Worm (Caenorhabditis elegans) whole organism, young adult: ENCODE measurements around the gene F20B6.4.

Source experiments
- B0261.1 ChIP-seq: sonication (generic microtip); optimal IDR thresholded peaks from 2 replicates; lab custom pipeline; 2016; ENCODE audit warnings: mild to moderate bottlenecking, missing genetic modification characterization, moderate library complexity, missing compliant biosample characterization
- C06A6.2 ChIP-seq: fragments of 200-800 bp; sonication (Bioruptor generic); conservative IDR thresholded peaks from 2 replicates; pipeline ENCODE4 v1.3.6; 2022; ENCODE audit warnings: missing genetic modification characterization, missing compliant biosample characterization
- C17E4.6 ChIP-seq: fragments of 200-800 bp; sonication (Bioruptor generic); IDR thresholded peaks from 2 replicates; pipeline ENCODE4 v1.3.6; 2022; ENCODE audit warnings: missing genetic modification reagents, missing genetic modification characterization, missing compliant biosample characterization
- F10E7.11 ChIP-seq: sonication (generic microtip); optimal IDR thresholded peaks from 2 replicates; lab custom pipeline; 2017; ENCODE audit warnings: mild to moderate bottlenecking, missing genetic modification characterization, moderate library complexity, missing compliant biosample characterization
- F52B5.7 ChIP-seq: sonication (generic microtip); optimal IDR thresholded peaks from 2 replicates; lab custom pipeline; 2016; ENCODE audit warnings: mild to moderate bottlenecking, missing genetic modification characterization, missing compliant biosample characterization
- F55B11.4 ChIP-seq: sonication (generic microtip); optimal IDR thresholded peaks from 2 replicates; lab custom pipeline; 2016; ENCODE audit warnings: missing compliant biosample characterization, missing genetic modification characterization, borderline replicate concordance; ENCODE audit not compliant: insufficient read depth
- K11D2.4 ChIP-seq: fragments of 200-800 bp; sonication (Bioruptor generic); IDR thresholded peaks from 2 replicates; pipeline ENCODE4 v1.3.6; 2022; ENCODE audit warnings: missing genetic modification reagents, missing genetic modification characterization, missing compliant biosample characterization
- ZK185.1 ChIP-seq: sonication (generic microtip); optimal IDR thresholded peaks from 2 replicates; lab custom pipeline; 2016; ENCODE audit warnings: mild to moderate bottlenecking, missing genetic modification characterization, missing compliant biosample characterization; ENCODE audit not compliant: poor library complexity, severe bottlenecking
- aptf-2 ChIP-seq: fragments of 200-800 bp; sonication (Bioruptor generic); conservative IDR thresholded peaks from 2 replicates; pipeline ENCODE4 v1.3.6; 2022; ENCODE audit warnings: missing genetic modification reagents, missing genetic modification characterization, missing compliant biosample characterization
- aptf-3 ChIP-seq: fragments of 200-800 bp; sonication (Bioruptor generic); IDR thresholded peaks from 2 replicates; pipeline ENCODE4 v1.3.6; 2022; ENCODE audit warnings: missing genetic modification characterization, missing compliant biosample characterization
- atf-7 ChIP-seq: sonication (generic microtip); optimal IDR thresholded peaks from 2 replicates; lab custom pipeline; 2017; ENCODE audit warnings: mild to moderate bottlenecking, missing genetic modification characterization, missing compliant biosample characterization
- athp-1 ChIP-seq: sonication (generic microtip); optimal IDR thresholded peaks from 2 replicates; lab custom pipeline; 2017; ENCODE audit warnings: mild to moderate bottlenecking, missing genetic modification characterization, missing compliant biosample characterization
- attf-3 ChIP-seq: fragments of 200-800 bp; sonication (Bioruptor generic); conservative IDR thresholded peaks from 2 replicates; pipeline ENCODE4 v1.3.6; 2022; ENCODE audit warnings: missing genetic modification reagents, missing genetic modification characterization, missing compliant biosample characterization
- attf-5 ChIP-seq: fragments of 200-800 bp; sonication (Bioruptor generic); optimal IDR thresholded peaks from 2 replicates; lab custom pipeline; 2018; ENCODE audit warnings: mild to moderate bottlenecking, missing genetic modification characterization, missing compliant biosample characterization
- attf-6 ChIP-seq: fragments of 200-800 bp; sonication (Bioruptor generic); IDR thresholded peaks from 2 replicates; pipeline ENCODE4 v1.3.6; 2022; ENCODE audit warnings: missing genetic modification reagents, missing genetic modification characterization, missing compliant biosample characterization
- bed-2 ChIP-seq: fragments of 200-800 bp; sonication (Bioruptor generic); IDR thresholded peaks from 2 replicates; pipeline ENCODE4 v1.3.6; 2022; ENCODE audit warnings: missing genetic modification reagents, missing genetic modification characterization, missing compliant biosample characterization
- ceh-91 ChIP-seq: fragments of 200-800 bp; sonication (Bioruptor generic); IDR thresholded peaks from 2 replicates; pipeline ENCODE4 v1.3.6; 2022; ENCODE audit warnings: missing genetic modification reagents, missing genetic modification characterization, missing compliant biosample characterization
- die-1 ChIP-seq: sonication (generic microtip); optimal IDR thresholded peaks from 2 replicates; lab custom pipeline; 2016; ENCODE audit warnings: missing genotype, mild to moderate bottlenecking, missing genetic modification characterization, missing compliant biosample characterization
- dox-1 ChIP-seq: fragments of 200-800 bp; sonication (Bioruptor generic); IDR thresholded peaks from 2 replicates; pipeline ENCODE4 v1.3.6; 2022; ENCODE audit warnings: missing genetic modification reagents, missing genetic modification characterization, missing compliant biosample characterization
- dpff-1 ChIP-seq: sonication (generic microtip); optimal IDR thresholded peaks from 2 replicates; lab custom pipeline; 2017; ENCODE audit warnings: mild to moderate bottlenecking, missing genetic modification characterization, missing compliant biosample characterization
- efl-1 ChIP-seq: fragments of 150-350 bp; optimal IDR thresholded peaks from 2 replicates; lab custom pipeline; 2014; ENCODE audit warnings: missing biosample characterization, missing genetic modification reagents, missing genetic modification characterization
- egl-18 ChIP-seq: fragments of 200-800 bp; sonication (Bioruptor generic); IDR thresholded peaks from 2 replicates; pipeline ENCODE4 v1.3.6; 2022; ENCODE audit warnings: missing genetic modification reagents, missing genetic modification characterization, missing compliant biosample characterization
- ets-4 ChIP-seq: fragments of 200-800 bp; sonication (Bioruptor generic); optimal IDR thresholded peaks from 2 replicates; lab custom pipeline; 2018; ENCODE audit warnings: mild to moderate bottlenecking, missing genetic modification characterization, missing compliant biosample characterization
- fkh-3 ChIP-seq: sonication (generic microtip); optimal IDR thresholded peaks from 2 replicates; lab custom pipeline; 2016; ENCODE audit warnings: mild to moderate bottlenecking, missing genetic modification characterization, missing compliant biosample characterization
- hlh-12 ChIP-seq: sonication (generic microtip); optimal IDR thresholded peaks from 2 replicates; lab custom pipeline; 2016; ENCODE audit warnings: missing genetic modification characterization, missing compliant biosample characterization
- hlh-26 ChIP-seq: fragments of 200-800 bp; sonication (Bioruptor generic); conservative IDR thresholded peaks from 2 replicates; pipeline ENCODE4 v1.3.6; 2022; ENCODE audit warnings: missing genetic modification reagents, missing genetic modification characterization, missing compliant biosample characterization
- lsl-1 ChIP-seq: fragments of 200-800 bp; sonication (Bioruptor generic); optimal IDR thresholded peaks from 2 replicates; lab custom pipeline; 2018; ENCODE audit warnings: mild to moderate bottlenecking, missing genetic modification characterization, moderate library complexity, missing compliant biosample characterization
- madf-3 ChIP-seq: fragments of 200-800 bp; sonication (Bioruptor generic); IDR thresholded peaks from 2 replicates; pipeline ENCODE4 v1.3.6; 2022; ENCODE audit warnings: missing genetic modification reagents, missing genetic modification characterization, missing compliant biosample characterization
- mel-28 ChIP-seq: sonication (generic microtip); optimal IDR thresholded peaks from 2 replicates; lab custom pipeline; 2016; ENCODE audit warnings: borderline replicate concordance, mild to moderate bottlenecking, missing genetic modification characterization, missing compliant biosample characterization
- mxl-1 ChIP-seq: sonication (generic microtip); optimal IDR thresholded peaks from 2 replicates; lab custom pipeline; 2016; ENCODE audit warnings: missing genetic modification characterization, missing compliant biosample characterization
- nfya-2 ChIP-seq: fragments of 200-800 bp; sonication (Bioruptor generic); IDR thresholded peaks from 2 replicates; pipeline ENCODE4 v1.3.6; 2022; ENCODE audit warnings: missing genetic modification reagents, missing genetic modification characterization, missing compliant biosample characterization
- nfyb-1 ChIP-seq: fragments of 200-800 bp; sonication (Bioruptor generic); IDR thresholded peaks from 2 replicates; pipeline ENCODE4 v1.3.6; 2022; ENCODE audit warnings: missing genetic modification reagents, missing genetic modification characterization, missing compliant biosample characterization
- nhr-27 ChIP-seq: fragments of 200-800 bp; sonication (Bioruptor generic); optimal IDR thresholded peaks from 2 replicates; lab custom pipeline; 2018; ENCODE audit warnings: mild to moderate bottlenecking, missing genetic modification characterization, moderate library complexity, missing compliant biosample characterization
- pha-4 ChIP-seq: fragments of 150-350 bp; sonication (generic microtip); optimal IDR thresholded peaks from 2 replicates; lab custom pipeline; 2014; ENCODE audit warnings: missing biosample characterization, missing genetic modification reagents, missing genetic modification characterization
- rec-8 ChIP-seq, 2 experiments: sonication (generic microtip); optimal IDR thresholded peaks; 2 replicates each; lab custom pipeline; 2016; ENCODE audit warnings: mild to moderate bottlenecking in 2 of 2, missing genetic modification characterization in 2 of 2, missing genetic modification reagents in 2 of 2, missing genotype in 2 of 2, missing biosample characterization in 1 of 2, missing compliant biosample characterization in 1 of 2, moderate library complexity in 1 of 2
- rpc-1 ChIP-seq, 2 experiments: fragments of 150-350 bp in 1 of 2; sonication (generic microtip) in 1 of 2; optimal IDR thresholded peaks; 2 replicates each; lab custom pipeline; 2014 to 2018; ENCODE audit warnings: missing biosample characterization in 1 of 2, missing genetic modification characterization in 1 of 2, missing genetic modification reagents in 1 of 2, missing genotype in 1 of 2
- sea-2 ChIP-seq: fragments of 200-800 bp; sonication (Bioruptor generic); IDR thresholded peaks from 2 replicates; pipeline ENCODE4 v1.3.6; 2022; ENCODE audit warnings: missing genetic modification characterization, missing compliant biosample characterization
- snpc-1.3 ChIP-seq: sonication (generic microtip); optimal IDR thresholded peaks from 2 replicates; lab custom pipeline; 2017; ENCODE audit warnings: missing genetic modification characterization, mild to moderate bottlenecking, missing compliant biosample characterization, antibody characterized with exemption, moderate library complexity, missing genotype, missing genetic modification reagents; ENCODE audit not compliant: insufficient read depth
- snpc-3.4 ChIP-seq: sonication (generic microtip); optimal IDR thresholded peaks from 2 replicates; lab custom pipeline; 2017; ENCODE audit warnings: missing genetic modification characterization, mild to moderate bottlenecking, missing compliant biosample characterization, antibody characterized with exemption, moderate library complexity, missing genotype, missing genetic modification reagents
- somi-1 ChIP-seq: fragments of 200-800 bp; sonication (Bioruptor generic); optimal IDR thresholded peaks from 2 replicates; lab custom pipeline; 2018; ENCODE audit warnings: mild to moderate bottlenecking, missing genetic modification characterization, missing compliant biosample characterization
- tbp1 ChIP-seq: fragments of 200-800 bp; sonication (Bioruptor generic); optimal IDR thresholded peaks from 2 replicates; lab custom pipeline; 2018; ENCODE audit warnings: mild to moderate bottlenecking, missing genetic modification characterization, missing compliant biosample characterization
- unc-130 ChIP-seq: sonication (generic microtip); optimal IDR thresholded peaks from 2 replicates; lab custom pipeline; 2016; ENCODE audit warnings: missing genetic modification reagents, missing genetic modification characterization, missing compliant biosample characterization
- unc-62 ChIP-seq: fragments of 150-350 bp; optimal IDR thresholded peaks from 2 replicates; lab custom pipeline; 2014; ENCODE audit warnings: missing biosample characterization, missing genetic modification reagents, missing genetic modification characterization
- ztf-18 ChIP-seq: sonication (generic microtip); optimal IDR thresholded peaks from 2 replicates; lab custom pipeline; 2016; ENCODE audit warnings: missing genotype, mild to moderate bottlenecking, missing genetic modification characterization, missing compliant biosample characterization
- ztf-25 ChIP-seq: fragments of 200-800 bp; sonication (Bioruptor generic); IDR thresholded peaks from 2 replicates; pipeline ENCODE4 v1.3.6; 2022; ENCODE audit warnings: missing genetic modification reagents, missing genetic modification characterization, missing compliant biosample characterization
- ztf-28 ChIP-seq: fragments of 200-800 bp; sonication (Bioruptor generic); IDR thresholded peaks from 2 replicates; pipeline ENCODE4 v1.3.6; 2022; ENCODE audit warnings: missing genetic modification reagents, missing genetic modification characterization, missing compliant biosample characterization
- ztf-3 ChIP-seq: fragments of 200-800 bp; sonication (Bioruptor generic); optimal IDR thresholded peaks from 2 replicates; lab custom pipeline; 2018; ENCODE audit warnings: mild to moderate bottlenecking, missing genetic modification characterization, missing compliant biosample characterization

F20B6.4 gene

DNA sequence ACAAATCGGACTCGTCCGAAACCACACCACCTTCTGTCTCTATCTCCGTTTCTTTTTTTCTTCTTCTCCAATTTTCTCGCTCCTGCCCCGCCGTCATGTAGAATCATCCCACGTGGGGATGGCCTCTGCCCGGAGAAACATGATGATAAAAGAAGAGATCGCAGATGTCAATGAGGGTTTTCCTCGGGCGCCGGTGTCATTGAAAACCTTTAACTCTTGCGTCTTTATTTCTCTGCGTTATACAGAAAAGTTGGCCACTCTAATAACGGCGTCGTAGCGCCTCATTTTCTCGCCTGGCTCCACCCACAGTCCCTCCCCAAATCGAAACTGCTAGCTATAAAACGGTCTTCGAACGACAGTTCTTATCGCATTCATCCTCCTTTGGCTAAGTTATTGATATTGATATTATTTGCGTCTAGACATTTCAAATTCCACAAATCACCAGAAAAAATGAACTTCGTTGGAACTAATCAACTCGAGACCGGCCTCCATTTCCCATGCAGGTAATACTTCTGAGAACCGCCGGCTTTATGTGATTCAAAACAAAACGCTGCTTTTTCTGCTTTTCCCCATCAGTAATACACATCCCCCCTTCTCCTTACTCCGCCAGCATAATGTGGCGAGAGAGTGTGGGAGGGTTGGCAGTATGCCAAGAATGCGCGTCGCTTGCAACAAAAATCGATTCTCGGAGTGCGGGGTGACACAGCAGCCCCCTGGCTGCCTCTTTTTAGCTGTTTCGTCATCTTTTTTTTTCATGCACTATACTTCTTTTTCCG lies 51.1 kb downstream of the F20B6.4 start (continued):
- TF ChIP-seq fkh-3 (tag; lab: Kevin White, UChicago) (no peak), unc-130 (no peak), athp-1 (tag; lab: Kevin White, UChicago) (no peak), C17E4.6 (no peak), attf-6 (GFP tag; lab: Robert Waterston, UW) (no peak; the same call in 1 of the 2 replicates), attf-5 (GFP tag; lab: Kevin White, UChicago) (no peak), F10E7.11 (no peak), sea-2 (peak; percentile 53; the same call in 1 of the 2 replicates), snpc-1.3 (tag; lab: Kevin White, UChicago) (no peak), efl-1 (GFP tag; lab: Kevin White, UChicago) (no peak), pha-4 (tag; lab: Kevin White, UChicago) (no peak), K11D2.4 (peak; percentile 81), hlh-12 (no peak), C06A6.2 (GFP tag; lab: Robert Waterston, UW) (peak; percentile 58), ets-4 (GFP tag; lab: Kevin White, UChicago) (no peak), madf-3 (GFP tag; lab: Robert Waterston, UW) (no peak), hlh-26 (GFP tag; lab: Robert Waterston, UW) (no peak), bed-2 (GFP tag; lab: Robert Waterston, UW) (no peak), die-1 (tag; lab: Kevin White, UChicago) (no peak), ztf-25 (GFP tag; lab: Robert Waterston, UW) (peak; percentile 43; the same call in 1 of the 2 replicates), egl-18 (GFP tag; lab: Robert Waterston, UW) (no peak), dpff-1 (tag; lab: Kevin White, UChicago) (no peak), mel-28 (tag; lab: Kevin White, UChicago) (no peak), ztf-18 (tag; lab: Kevin White, UChicago) (no peak), snpc-3.4 (no peak), aptf-3 (0 out of 2 replicates have a peak, but pooled peaks have one; percentile 13), atf-7 (peak; percentile 57), dox-1 (GFP tag; lab: Robert Waterston, UW) (peak; percentile 35), mxl-1 (tag; lab: Kevin White, UChicago) (no peak), rpc-1 (optimal IDR thresholded peaks at IDR 0.05; lab: Kevin White, UChicago) (no peak), rpc-1 (tag; optimal IDR thresholded peaks at IDR 0.05; lab: Kevin White, UChicago) (no peak), nfyb-1 (peak; percentile 51), ztf-28 (GFP tag; lab: Robert Waterston, UW) (no peak), F52B5.7 (tag; lab: Kevin White, UChicago) (no peak), lsl-1 (no peak), ceh-91 (no peak), nfya-2 (no peak), ztf-3 (GFP tag; lab: Kevin White, UChicago) (no peak), somi-1 (GFP tag; lab: Kevin White, UChicago) (no peak), rec-8 (tag; optimal IDR thresholded peaks at IDR 0.05; lab: Kevin White, UChicago) (no peak), attf-3 (no peak), ZK185.1 (tag; lab: Kevin White, UChicago) (no peak), nhr-27 (tag; lab: Kevin White, UChicago) (no peak), tbp1 (GFP tag; lab: Kevin White, UChicago) (peak; percentile 29), B0261.1 (tag; lab: Kevin White, UChicago) (no peak), aptf-2 (GFP tag; lab: Robert Waterston, UW) (no peak), unc-62 (GFP tag; lab: Kevin White, UChicago) (no peak), F55B11.4 (tag; lab: Kevin White, UChicago) (no peak)
